Fruit fly (Drosophila melanogaster) whole organism, embryonic: Measurements from ENCODE around the gene dlp.

Source experiments
- ATbp ChIP-seq: fragments of 200-800 bp; sonication (Bioruptor generic); optimal IDR thresholded peaks from 2 replicates; lab custom pipeline; 2017; ENCODE audit warnings: missing biosample characterization, mild to moderate bottlenecking, missing genetic modification characterization, missing genetic modification reagents
- C15 ChIP-seq: fragments of 200-800 bp; sonication (Bioruptor generic); IDR thresholded peaks from 3 replicates; pipeline ENCODE4 v1.3.6; 2022; ENCODE audit warnings: missing biosample characterization, missing genetic modification characterization
- CG10267 ChIP-seq: fragments of 200-800 bp; sonication (Bioruptor generic); optimal IDR thresholded peaks from 2 replicates; lab custom pipeline; 2018; ENCODE audit warnings: missing biosample characterization, mild to moderate bottlenecking, missing genetic modification characterization, moderate library complexity
- CG10959 ChIP-seq: fragments of 200-800 bp; sonication (Bioruptor generic); IDR thresholded peaks from 2 replicates; pipeline ENCODE4 v1.3.6; 2022; ENCODE audit warnings: missing biosample characterization, missing genetic modification characterization
- CG11504 ChIP-seq: fragments of 200-800 bp; sonication (Bioruptor generic); optimal IDR thresholded peaks from 3 replicates; lab custom pipeline; 2019; ENCODE audit warnings: missing biosample characterization, mild to moderate bottlenecking, missing genetic modification characterization, moderate library complexity
- CG12219 ChIP-seq: fragments of 200-800 bp; sonication (Bioruptor generic); optimal IDR thresholded peaks from 3 replicates; lab custom pipeline; 2018; ENCODE audit warnings: missing biosample characterization, mild to moderate bottlenecking, missing genetic modification characterization
- CG12659 ChIP-seq: fragments of 200-800 bp; sonication (Bioruptor generic); optimal IDR thresholded peaks from 3 replicates; lab custom pipeline; 2017; ENCODE audit warnings: mild to moderate bottlenecking, missing biosample characterization, missing genetic modification reagents, missing genetic modification characterization
- CG1647 ChIP-seq: fragments of 200-800 bp; sonication (Bioruptor generic); optimal IDR thresholded peaks from 3 replicates; lab custom pipeline; 2016; ENCODE audit warnings: missing biosample characterization, missing genetic modification characterization
- CG3726 ChIP-seq: fragments of 200-800 bp; sonication (Bioruptor generic); IDR thresholded peaks from 3 replicates; pipeline ENCODE4, ENCODE4 v1.3.6; 2022; ENCODE audit warnings: missing biosample characterization, missing genetic modification characterization
- CG4360 ChIP-seq: fragments of 200-800 bp; sonication (Bioruptor generic); IDR thresholded peaks from 2 replicates; pipeline ENCODE4 v1.3.6; 2022; ENCODE audit warnings: missing biosample characterization, missing genetic modification characterization
- CG6689 ChIP-seq: fragments of 200-800 bp; sonication (Bioruptor generic); IDR thresholded peaks from 2 replicates; pipeline ENCODE4 v1.3.6; 2022; ENCODE audit warnings: missing biosample characterization, missing genetic modification characterization
- CG7839 ChIP-seq: fragments of 200-800 bp; sonication (Bioruptor generic); optimal IDR thresholded peaks from 3 replicates; lab custom pipeline; 2018; ENCODE audit warnings: missing biosample characterization, mild to moderate bottlenecking, missing genetic modification characterization, moderate library complexity
- CG8478 ChIP-seq: fragments of >200 bp; optimal IDR thresholded peaks from 2 replicates; lab custom pipeline; 2018
- CTCF ChIP-seq: fragments of 200-800 bp; sonication (Bioruptor generic); optimal IDR thresholded peaks from 2 replicates; lab custom pipeline; 2017; ENCODE audit warnings: missing biosample characterization, mild to moderate bottlenecking, missing genetic modification characterization, moderate library complexity
- Dek ChIP-seq: fragments of 200-800 bp; sonication (Bioruptor generic); optimal IDR thresholded peaks from 3 replicates; lab custom pipeline; 2019; ENCODE audit warnings: missing biosample characterization, mild to moderate bottlenecking, missing genetic modification characterization, moderate library complexity
- Dip3 ChIP-seq: fragments of 200-800 bp; sonication (Bioruptor generic); optimal IDR thresholded peaks from 3 replicates; lab custom pipeline; 2016; ENCODE audit warnings: missing biosample characterization, missing genetic modification characterization
- Elba2 ChIP-seq: fragments of 200-800 bp; sonication (Bioruptor generic); optimal IDR thresholded peaks from 3 replicates; lab custom pipeline; 2016; ENCODE audit warnings: missing biosample characterization, missing genetic modification characterization
- Fer1 ChIP-seq: fragments of 200-800 bp; sonication (Bioruptor generic); optimal IDR thresholded peaks from 2 replicates; lab custom pipeline; 2017; ENCODE audit warnings: missing biosample characterization, mild to moderate bottlenecking, missing genetic modification characterization
- HmgD ChIP-seq: fragments of 200-800 bp; sonication (Bioruptor generic); optimal IDR thresholded peaks from 3 replicates; lab custom pipeline; 2016; ENCODE audit warnings: missing biosample characterization, missing genetic modification characterization
- Lhr ChIP-seq: fragments of 200-800 bp; sonication (Bioruptor generic); optimal IDR thresholded peaks from 3 replicates; lab custom pipeline; 2017; ENCODE audit warnings: mild to moderate bottlenecking, missing biosample characterization, missing genetic modification reagents, missing genetic modification characterization
- Lpt ChIP-seq: fragments of >200 bp; optimal IDR thresholded peaks from 2 replicates; lab custom pipeline; 2018; ENCODE audit warnings: missing biosample characterization, missing genetic modification characterization
- MBD-R2 ChIP-seq: fragments of 200-800 bp; sonication (Bioruptor generic); IDR thresholded peaks from 2 replicates; pipeline ENCODE4 v1.3.6; 2022; ENCODE audit warnings: missing biosample characterization, missing genetic modification characterization
- MESR4 ChIP-seq: fragments of 200-800 bp; sonication (Bioruptor generic); optimal IDR thresholded peaks from 2 replicates; lab custom pipeline; 2018; ENCODE audit warnings: missing biosample characterization, mild to moderate bottlenecking, missing genetic modification characterization, moderate library complexity
- Sry-β ChIP-seq: fragments of 200-800 bp; sonication (Bioruptor generic); optimal IDR thresholded peaks from 2 replicates; lab custom pipeline; 2018; ENCODE audit warnings: missing biosample characterization, mild to moderate bottlenecking, missing genetic modification characterization, moderate library complexity
- Usf ChIP-seq: fragments of 200-800 bp; sonication (Bioruptor generic); optimal IDR thresholded peaks from 2 replicates; lab custom pipeline; 2017; ENCODE audit warnings: missing genotype, missing biosample characterization, missing genetic modification characterization
- Xbp1 ChIP-seq: fragments of 200-800 bp; sonication (Bioruptor generic); optimal IDR thresholded peaks from 3 replicates; lab custom pipeline; 2016; ENCODE audit warnings: missing biosample characterization, mild to moderate bottlenecking, missing genetic modification characterization
- YL-1 ChIP-seq: fragments of 200-800 bp; sonication (Bioruptor generic); optimal IDR thresholded peaks from 3 replicates; lab custom pipeline; 2017; ENCODE audit warnings: missing biosample characterization, mild to moderate bottlenecking, missing genetic modification characterization
- ac ChIP-seq: fragments of 200-800 bp; sonication (Bioruptor generic); optimal IDR thresholded peaks from 3 replicates; lab custom pipeline; 2017; ENCODE audit warnings: missing biosample characterization, mild to moderate bottlenecking, missing genetic modification characterization
- al ChIP-seq: fragments of 200-800 bp; sonication (Bioruptor generic); IDR thresholded peaks from 2 replicates; pipeline ENCODE4 v1.3.6; 2022; ENCODE audit warnings: missing biosample characterization, missing genetic modification characterization
- cas ChIP-seq: fragments of 200-800 bp; sonication (Bioruptor generic); IDR thresholded peaks from 2 replicates; pipeline ENCODE4 v1.3.6; 2022; ENCODE audit warnings: missing biosample characterization, missing genetic modification characterization
- caup ChIP-seq: fragments of 200-800 bp; sonication (Bioruptor generic); optimal IDR thresholded peaks from 3 replicates; lab custom pipeline; 2017; ENCODE audit warnings: missing biosample characterization, mild to moderate bottlenecking, missing genetic modification characterization, moderate library complexity; ENCODE audit not compliant: severe bottlenecking
- chinmo ChIP-seq: fragments of 200-800 bp; sonication (Bioruptor generic); IDR thresholded peaks from 4 replicates; pipeline ENCODE4 v1.3.6; 2022; ENCODE audit warnings: missing biosample characterization, missing genetic modification characterization; ENCODE audit not compliant: partially characterized antibody
- crc ChIP-seq: fragments of 200-800 bp; sonication (Bioruptor generic); optimal IDR thresholded peaks from 2 replicates; lab custom pipeline; 2016; ENCODE audit warnings: missing biosample characterization, missing genetic modification characterization
- dmrt11E ChIP-seq: fragments of 200-800 bp; sonication (Bioruptor generic); optimal IDR thresholded peaks from 3 replicates; lab custom pipeline; 2018; ENCODE audit warnings: missing biosample characterization, mild to moderate bottlenecking, missing genetic modification characterization, moderate library complexity
- fd102C ChIP-seq: fragments of 200-800 bp; sonication (Bioruptor generic); optimal IDR thresholded peaks from 2 replicates; lab custom pipeline; 2018; ENCODE audit warnings: missing biosample characterization, mild to moderate bottlenecking, missing genetic modification characterization, moderate library complexity
- grau ChIP-seq: fragments of 200-800 bp; optimal IDR thresholded peaks from 3 replicates; lab custom pipeline; 2019; ENCODE audit warnings: missing biosample characterization, mild to moderate bottlenecking, missing genetic modification characterization, moderate library complexity
- grn ChIP-seq: fragments of 200-800 bp; sonication (Bioruptor generic); optimal IDR thresholded peaks from 3 replicates; lab custom pipeline; 2017; ENCODE audit warnings: missing biosample characterization, missing genetic modification characterization
- hb ChIP-seq: fragments of 200-800 bp; sonication (Bioruptor generic); IDR thresholded peaks from 3 replicates; pipeline ENCODE4 v1.3.6; 2022; ENCODE audit warnings: missing biosample characterization, missing genetic modification characterization; ENCODE audit not compliant: partially characterized antibody
- kah ChIP-seq: fragments of 200-800 bp; sonication (Bioruptor generic); optimal IDR thresholded peaks from 2 replicates; lab custom pipeline; 2018; ENCODE audit warnings: missing biosample characterization, mild to moderate bottlenecking, missing genetic modification characterization
- knrl ChIP-seq: fragments of 200-800 bp; sonication (Bioruptor generic); IDR thresholded peaks from 3 replicates; pipeline ENCODE4 v1.3.6; 2022; ENCODE audit warnings: missing biosample characterization, missing genetic modification characterization; ENCODE audit not compliant: partially characterized antibody
- luna ChIP-seq: fragments of 200-800 bp; sonication (Bioruptor generic); optimal IDR thresholded peaks from 2 replicates; lab custom pipeline; 2016; ENCODE audit warnings: missing biosample characterization, missing genetic modification characterization
- nerfin-2 ChIP-seq: fragments of 200-800 bp; sonication (Bioruptor generic); IDR thresholded peaks from 2 replicates; pipeline ENCODE4 v1.3.6; 2022; ENCODE audit warnings: missing biosample characterization, missing genetic modification characterization; ENCODE audit not compliant: partially characterized antibody
- nmo ChIP-seq: fragments of 200-800 bp; sonication (Bioruptor generic); optimal IDR thresholded peaks from 2 replicates; lab custom pipeline; 2018; ENCODE audit warnings: missing biosample characterization, mild to moderate bottlenecking, missing genetic modification characterization, moderate library complexity
- otp ChIP-seq: fragments of 200-800 bp; sonication (Bioruptor generic); IDR thresholded peaks from 3 replicates; pipeline ENCODE4, ENCODE4 v1.3.6; 2022; ENCODE audit warnings: missing biosample characterization, missing genetic modification characterization
- pnt ChIP-seq: fragments of 200-800 bp; sonication (Bioruptor generic); optimal IDR thresholded peaks from 3 replicates; lab custom pipeline; 2016; ENCODE audit warnings: missing biosample characterization, missing genetic modification characterization
- sc ChIP-seq, 3 experiments: fragments of >200 bp in 2 of 3; fragments of 200-800 bp in 1 of 3; sonication (Bioruptor generic) in 1 of 3; optimal IDR thresholded peaks; 2 replicates in 2 of 3; 3 replicates in 1 of 3; lab custom pipeline; 2017; ENCODE audit warnings: mild to moderate bottlenecking in 1 of 3, missing biosample characterization in 1 of 3, missing genetic modification characterization in 1 of 3, missing genetic modification reagents in 1 of 3
- shn ChIP-seq: fragments of 200-800 bp; sonication (Bioruptor generic); optimal IDR thresholded peaks from 3 replicates; lab custom pipeline; 2016; ENCODE audit warnings: missing biosample characterization, missing genetic modification characterization
- sim ChIP-seq: fragments of 200-800 bp; sonication (Bioruptor generic); IDR thresholded peaks from 2 replicates; pipeline ENCODE4 v1.3.6; 2022; ENCODE audit warnings: missing biosample characterization, missing genetic modification characterization
- tio ChIP-seq: fragments of 200-800 bp; sonication (Bioruptor generic); optimal IDR thresholded peaks from 2 replicates; lab custom pipeline; 2017; ENCODE audit warnings: missing biosample characterization, missing genetic modification characterization, inconsistent platforms
- twi ChIP-seq: fragments of 200-800 bp; optimal IDR thresholded peaks from 2 replicates; lab custom pipeline; 2019; ENCODE audit warnings: missing biosample characterization, mild to moderate bottlenecking, missing genetic modification characterization, moderate library complexity
- vvl ChIP-seq: fragments of 200-800 bp; sonication (Bioruptor generic); IDR thresholded peaks from 2 replicates; pipeline ENCODE4 v1.3.6; 2022; ENCODE audit warnings: missing biosample characterization, missing genetic modification characterization
- zfh1 ChIP-seq: fragments of 200-800 bp; sonication (Bioruptor generic); IDR thresholded peaks from 3 replicates; pipeline ENCODE4 v1.3.6; 2022; ENCODE audit warnings: missing biosample characterization, missing genetic modification characterization

Gene dlp

DNA sequence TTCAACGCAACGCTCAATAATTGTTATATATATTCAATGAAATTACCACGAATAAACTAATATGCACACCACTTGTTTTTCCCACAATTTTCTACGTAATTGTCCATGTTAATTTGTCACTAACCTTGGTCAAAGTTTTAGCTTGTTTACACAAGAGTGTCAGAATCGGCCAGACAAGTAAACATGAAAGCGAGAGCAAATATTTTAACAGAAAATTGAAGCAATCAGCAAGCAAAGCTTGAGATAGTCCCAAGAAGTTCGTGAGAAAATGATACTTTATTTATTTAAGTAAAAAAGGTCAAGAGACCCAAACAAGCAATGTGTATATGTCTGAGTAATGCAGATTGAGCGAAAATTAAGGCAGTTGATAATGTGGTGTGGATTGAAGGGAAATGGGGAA is 75.7 kb downstream of the dlp start (continued):
- TF ChIP-seq CG11504 (tag; lab: Kevin White, UChicago) = peak; percentile 46
- peak; percentile 8 for TF ChIP-seq CG7839 (tag; lab: Kevin White, UChicago)
- no peak for TF ChIP-seq Usf (GFP tag; lab: Kevin White, UChicago)
- no peak for TF ChIP-seq CG10267 (tag; lab: Kevin White, UChicago)
- TF ChIP-seq grn (GFP tag; lab: Kevin White, UChicago) = no peak
- peak; percentile 5 for TF ChIP-seq luna (GFP tag; lab: Kevin White, UChicago)
- TF ChIP-seq CTCF = no peak
- no peak for TF ChIP-seq CG8478 (lab: Kevin White, UChicago)
- no peak for TF ChIP-seq kah (GFP tag; lab: Kevin White, UChicago)
- peak; percentile 64 for TF ChIP-seq Fer1 (GFP tag; lab: Kevin White, UChicago)
- TF ChIP-seq cas = no peak
- TF ChIP-seq CG12659 (GFP tag; lab: Kevin White, UChicago) = peak; percentile 44
- no peak for TF ChIP-seq YL-1 (GFP tag; lab: Kevin White, UChicago)
- peak; percentile 53 for TF ChIP-seq tio (GFP tag; lab: Kevin White, UChicago)
- TF ChIP-seq Dek (tag; lab: Kevin White, UChicago) = no peak
- TF ChIP-seq zfh1 (GFP tag; lab: Robert Waterston, UW) = no peak
- TF ChIP-seq dmrt11E = no peak
- TF ChIP-seq CG1647 (GFP tag; lab: Kevin White, UChicago) = peak; percentile 53
- TF ChIP-seq grau (tag; lab: Kevin White, UChicago) = no peak
- TF ChIP-seq Sry-β (GFP tag; lab: Kevin White, UChicago) = no peak
- TF ChIP-seq knrl (GFP tag; lab: Robert Waterston, UW) = no peak
- TF ChIP-seq Xbp1 = no peak
- TF ChIP-seq CG10959 (GFP tag; lab: Robert Waterston, UW) = no peak
- no peak for TF ChIP-seq MESR4 (GFP tag; lab: Kevin White, UChicago)
- no peak for TF ChIP-seq chinmo
- no peak for TF ChIP-seq crc (GFP tag; lab: Kevin White, UChicago)
- TF ChIP-seq sim (GFP tag; lab: Robert Waterston, UW) = no peak
- no peak for TF ChIP-seq ac (GFP tag; lab: Kevin White, UChicago)
- TF ChIP-seq hb (GFP tag; lab: Robert Waterston, UW) = no peak
- TF ChIP-seq C15 (GFP tag; lab: Robert Waterston, UW) = no peak
- TF ChIP-seq Lpt (GFP tag; lab: Kevin White, UChicago) = no peak
- no peak for TF ChIP-seq Lhr (GFP tag; lab: Kevin White, UChicago)
- TF ChIP-seq shn (GFP tag; lab: Kevin White, UChicago) = no peak
- no peak for TF ChIP-seq nmo (GFP tag; lab: Kevin White, UChicago)
- peak; percentile 12 for TF ChIP-seq Dip3 (GFP tag; lab: Kevin White, UChicago)
- no peak for TF ChIP-seq CG6689 (GFP tag; lab: Robert Waterston, UW)
- no peak for TF ChIP-seq CG3726 (GFP tag; lab: Robert Waterston, UW)
- no peak for TF ChIP-seq al (GFP tag; lab: Robert Waterston, UW)
- no peak for TF ChIP-seq sc (optimal IDR thresholded peaks at IDR 0.05; lab: Kevin White, UChicago)
- TF ChIP-seq sc (GFP tag; optimal IDR thresholded peaks at IDR 0.05; lab: Kevin White, UChicago) = peak; percentile 38
- no peak for TF ChIP-seq HmgD (GFP tag; lab: Kevin White, UChicago)
- TF ChIP-seq Elba2 (GFP tag; lab: Kevin White, UChicago) = no peak
- TF ChIP-seq twi (tag; lab: Kevin White, UChicago) = no peak
- peak; percentile 46 for TF ChIP-seq ATbp (GFP tag; lab: Kevin White, UChicago)
- TF ChIP-seq vvl (GFP tag; lab: Robert Waterston, UW) = no peak
- no peak for TF ChIP-seq CG12219 (GFP tag; lab: Kevin White, UChicago)
- TF ChIP-seq fd102C (GFP tag; lab: Kevin White, UChicago) = no peak
- TF ChIP-seq caup (GFP tag; lab: Kevin White, UChicago) = peak; percentile 59
- no peak for TF ChIP-seq nerfin-2
- TF ChIP-seq MBD-R2 (GFP tag; lab: Robert Waterston, UW) = no peak
- no peak for TF ChIP-seq otp (GFP tag; lab: Robert Waterston, UW)
- TF ChIP-seq CG4360 (GFP tag; lab: Robert Waterston, UW) = no peak
- no peak for TF ChIP-seq pnt
